Fruit fly (Drosophila melanogaster) whole organism, prepupa: Measurements from ENCODE around the gene CG13376.

Source experiments
- CG10631 ChIP-seq: fragments of 200-800 bp; sonication (Bioruptor generic); optimal IDR thresholded peaks from 2 replicates; lab custom pipeline; 2016; ENCODE audit warnings: missing biosample characterization, missing genetic modification characterization
- CG10669 ChIP-seq: fragments of 200-800 bp; sonication (Bioruptor generic); optimal IDR thresholded peaks from 3 replicates; lab custom pipeline; 2018; ENCODE audit warnings: missing biosample characterization, mild to moderate bottlenecking, missing genetic modification characterization, moderate library complexity
- CG11294 ChIP-seq: fragments of 200-800 bp; sonication (Bioruptor generic); IDR thresholded peaks from 2 replicates; pipeline ENCODE4 v1.3.6; 2022; ENCODE audit warnings: missing biosample characterization, missing genetic modification characterization
- CG11762 ChIP-seq: fragments of 200-800 bp; sonication (Bioruptor generic); optimal IDR thresholded peaks from 3 replicates; lab custom pipeline; 2016; ENCODE audit warnings: missing biosample characterization, missing genetic modification characterization; ENCODE audit not compliant: insufficient read depth
- CG11902 ChIP-seq: fragments of 200-800 bp; sonication (Bioruptor generic); optimal IDR thresholded peaks from 3 replicates; lab custom pipeline; 2016; ENCODE audit warnings: missing biosample characterization, missing genetic modification characterization
- CG15336 ChIP-seq: fragments of 200-800 bp; sonication (Bioruptor generic); IDR thresholded peaks from 2 replicates; pipeline ENCODE4 v1.3.6; 2022; ENCODE audit warnings: missing biosample characterization, missing genetic modification characterization
- CG1621 ChIP-seq: fragments of 200-800 bp; sonication (Bioruptor generic); optimal IDR thresholded peaks from 3 replicates; lab custom pipeline; 2018; ENCODE audit warnings: missing biosample characterization, mild to moderate bottlenecking, missing genetic modification characterization
- CG16779 ChIP-seq: fragments of 200-800 bp; sonication (Bioruptor generic); optimal IDR thresholded peaks from 3 replicates; lab custom pipeline; 2017; ENCODE audit warnings: missing biosample characterization, mild to moderate bottlenecking, missing genetic modification characterization
- CG3032 ChIP-seq: fragments of 200-800 bp; optimal IDR thresholded peaks from 2 replicates; lab custom pipeline; 2019; ENCODE audit warnings: missing biosample characterization, mild to moderate bottlenecking, missing genetic modification characterization, moderate library complexity
- CG31627 ChIP-seq: fragments of 200-800 bp; sonication (Bioruptor generic); optimal IDR thresholded peaks from 3 replicates; lab custom pipeline; 2016; ENCODE audit warnings: missing biosample characterization, missing genetic modification characterization
- CG32006 ChIP-seq: fragments of 200-800 bp; sonication (Bioruptor generic); optimal IDR thresholded peaks from 3 replicates; lab custom pipeline; 2017; ENCODE audit warnings: missing biosample characterization, mild to moderate bottlenecking, missing genetic modification characterization
- CG6276 ChIP-seq: fragments of 200-800 bp; sonication (Bioruptor generic); optimal IDR thresholded peaks from 2 replicates; lab custom pipeline; 2017; ENCODE audit warnings: missing biosample characterization, mild to moderate bottlenecking, missing genetic modification characterization
- CG6792 ChIP-seq: fragments of 200-800 bp; sonication (Bioruptor generic); optimal IDR thresholded peaks from 3 replicates; lab custom pipeline; 2016; ENCODE audit warnings: missing biosample characterization, missing genetic modification characterization
- CG6808 ChIP-seq: fragments of 200-800 bp; sonication (Bioruptor generic); optimal IDR thresholded peaks from 3 replicates; lab custom pipeline; 2017; ENCODE audit warnings: missing biosample characterization, missing genetic modification characterization, mild to moderate bottlenecking, moderate library complexity, missing genetic modification reagents
- CG6854 ChIP-seq: fragments of 200-800 bp; sonication (Bioruptor generic); optimal IDR thresholded peaks from 2 replicates; lab custom pipeline; 2017; ENCODE audit warnings: missing biosample characterization, mild to moderate bottlenecking, missing genetic modification characterization
- CG7368 ChIP-seq: fragments of 200-800 bp; sonication (Bioruptor generic); optimal IDR thresholded peaks from 3 replicates; lab custom pipeline; 2016; ENCODE audit warnings: missing biosample characterization, missing genetic modification characterization
- CG8319 ChIP-seq: fragments of 200-800 bp; sonication (Bioruptor generic); optimal IDR thresholded peaks from 3 replicates; lab custom pipeline; 2016; ENCODE audit warnings: missing biosample characterization, missing genetic modification characterization
- CG8632 ChIP-seq: fragments of 200-800 bp; sonication (Bioruptor generic); optimal IDR thresholded peaks from 3 replicates; lab custom pipeline; 2016; ENCODE audit warnings: missing biosample characterization, missing genetic modification characterization
- CG9139 ChIP-seq: fragments of 200-800 bp; sonication (Bioruptor generic); optimal IDR thresholded peaks from 3 replicates; lab custom pipeline; 2017; ENCODE audit warnings: missing biosample characterization, mild to moderate bottlenecking, missing genetic modification characterization
- Eip75B ChIP-seq: fragments of 200-800 bp; sonication (Bioruptor generic); optimal IDR thresholded peaks from 3 replicates; lab custom pipeline; 2016; ENCODE audit warnings: missing biosample characterization, missing genetic modification characterization
- Eip78C ChIP-seq: fragments of 200-800 bp; sonication (Bioruptor generic); peaks from one replicate; lab custom pipeline; 2016; ENCODE audit warnings: missing biosample characterization, missing genetic modification characterization
- Eip93F ChIP-seq: fragments of 200-800 bp; sonication (Bioruptor generic); optimal IDR thresholded peaks from 2 replicates; lab custom pipeline; 2016; ENCODE audit warnings: missing biosample characterization, mild to moderate bottlenecking, missing genetic modification characterization
- Ets21C ChIP-seq: fragments of 200-800 bp; sonication (Bioruptor generic); optimal IDR thresholded peaks from 3 replicates; lab custom pipeline; 2016; ENCODE audit warnings: missing biosample characterization, missing genetic modification characterization
- Hr38 ChIP-seq: sonication (Bioruptor generic); optimal IDR thresholded peaks from 2 replicates; lab custom pipeline; 2016; ENCODE audit warnings: missing biosample characterization, missing genetic modification characterization
- Hr39 ChIP-seq: fragments of 200-800 bp; sonication (Bioruptor generic); optimal IDR thresholded peaks from 2 replicates; lab custom pipeline; 2016; ENCODE audit warnings: missing biosample characterization, missing genetic modification characterization
- Lpt ChIP-seq: fragments of 200-800 bp; sonication (Bioruptor generic); optimal IDR thresholded peaks from 3 replicates; lab custom pipeline; 2016; ENCODE audit warnings: missing biosample characterization, missing genetic modification characterization
- Met ChIP-seq: fragments of 200-800 bp; sonication (Bioruptor generic); optimal IDR thresholded peaks from 3 replicates; lab custom pipeline; 2016; ENCODE audit warnings: missing biosample characterization, missing genetic modification characterization
- Smox ChIP-seq: fragments of 200-800 bp; sonication (Bioruptor generic); optimal IDR thresholded peaks from 3 replicates; lab custom pipeline; 2016; ENCODE audit warnings: missing biosample characterization, missing genetic modification characterization
- Sox102F ChIP-seq: fragments of 200-800 bp; sonication (Bioruptor generic); optimal IDR thresholded peaks from 2 replicates; lab custom pipeline; 2016; ENCODE audit warnings: missing biosample characterization, mild to moderate bottlenecking, missing genetic modification characterization
- Sox14 ChIP-seq: fragments of 200-800 bp; sonication (Bioruptor generic); optimal IDR thresholded peaks from 3 replicates; lab custom pipeline; 2016; ENCODE audit warnings: missing biosample characterization, missing genetic modification characterization
- achi ChIP-seq: fragments of 200-800 bp; sonication (Bioruptor generic); optimal IDR thresholded peaks from 3 replicates; lab custom pipeline; 2016; ENCODE audit warnings: missing biosample characterization, missing genetic modification characterization
- acj6 ChIP-seq: fragments of 200-800 bp; sonication (Bioruptor generic); optimal IDR thresholded peaks from 3 replicates; lab custom pipeline; 2016; ENCODE audit warnings: missing biosample characterization, missing genetic modification characterization
- dsx ChIP-seq: fragments of 200-800 bp; optimal IDR thresholded peaks from 3 replicates; lab custom pipeline; 2019; ENCODE audit warnings: missing biosample characterization, mild to moderate bottlenecking, missing genetic modification characterization, moderate library complexity; ENCODE audit not compliant: poor library complexity, severe bottlenecking
- eg ChIP-seq: fragments of 200-800 bp; sonication (Bioruptor generic); IDR thresholded peaks from 3 replicates; pipeline ENCODE4 v1.3.6; 2022; ENCODE audit warnings: missing biosample characterization, missing genetic modification characterization
- esn ChIP-seq: fragments of 200-800 bp; sonication (Bioruptor generic); optimal IDR thresholded peaks from 2 replicates; lab custom pipeline; 2016; ENCODE audit warnings: missing biosample characterization, mild to moderate bottlenecking, missing genetic modification characterization, moderate library complexity
- fd59A ChIP-seq: fragments of 200-800 bp; sonication (Bioruptor generic); optimal IDR thresholded peaks from 2 replicates; lab custom pipeline; 2017; ENCODE audit warnings: missing biosample characterization, mild to moderate bottlenecking, missing genetic modification characterization, missing genetic modification reagents
- fd85E ChIP-seq: fragments of 200-800 bp; sonication (Bioruptor generic); optimal IDR thresholded peaks from 3 replicates; lab custom pipeline; 2016; ENCODE audit warnings: missing biosample characterization, missing genetic modification characterization
- fkh ChIP-seq: fragments of 200-800 bp; sonication (Bioruptor generic); optimal IDR thresholded peaks from 3 replicates; lab custom pipeline; 2017; ENCODE audit warnings: missing biosample characterization, mild to moderate bottlenecking, missing genetic modification characterization, moderate library complexity
- lz ChIP-seq: fragments of 200-800 bp; sonication (Bioruptor generic); optimal IDR thresholded peaks from 3 replicates; lab custom pipeline; 2016; ENCODE audit warnings: missing biosample characterization, missing genetic modification characterization
- net ChIP-seq: fragments of 200-800 bp; sonication (Bioruptor generic); optimal IDR thresholded peaks from 3 replicates; lab custom pipeline; 2016; ENCODE audit warnings: missing biosample characterization, missing genetic modification characterization
- pdm3 ChIP-seq: fragments of 200-800 bp; sonication (Bioruptor generic); optimal IDR thresholded peaks from 3 replicates; lab custom pipeline; 2016; ENCODE audit warnings: missing biosample characterization, missing genetic modification characterization
- salr ChIP-seq, 2 experiments: fragments of 200-800 bp; sonication (Bioruptor generic); optimal IDR thresholded peaks; 3 replicates each; lab custom pipeline; 2016 to 2018; ENCODE audit warnings: missing biosample characterization in 2 of 2, missing genetic modification characterization in 2 of 2, mild to moderate bottlenecking in 1 of 2
- spab ChIP-seq: fragments of 200-800 bp; sonication (Bioruptor generic); optimal IDR thresholded peaks from 2 replicates; lab custom pipeline; 2017; ENCODE audit warnings: missing biosample characterization, mild to moderate bottlenecking, missing genetic modification characterization, missing genetic modification reagents
- ss ChIP-seq, 2 experiments: fragments of 200-800 bp; sonication (Bioruptor generic); optimal IDR thresholded peaks; 2 replicates in 1 of 2; 3 replicates in 1 of 2; lab custom pipeline; 2017 to 2018; ENCODE audit warnings: mild to moderate bottlenecking in 2 of 2, missing biosample characterization in 2 of 2, missing genetic modification characterization in 2 of 2, moderate library complexity in 1 of 2
- svp ChIP-seq: fragments of 200-800 bp; sonication (Bioruptor generic); peaks from one replicate; lab custom pipeline; 2016; ENCODE audit warnings: missing biosample characterization, missing genetic modification characterization
- topi ChIP-seq: fragments of 200-800 bp; sonication (Bioruptor generic); optimal IDR thresholded peaks from 3 replicates; lab custom pipeline; 2016; ENCODE audit warnings: missing biosample characterization, missing genetic modification characterization
- vri ChIP-seq: fragments of 200-800 bp; sonication (Bioruptor generic); optimal IDR thresholded peaks from 3 replicates; lab custom pipeline; 2016; ENCODE audit warnings: missing biosample characterization, mild to moderate bottlenecking, missing genetic modification characterization

CG13376 gene

dm6 chrX:263728-264344, 3.0 kb downstream of the CG13376 start, which contains the start of gene CG13377 (continued):
- TF ChIP-seq vri (GFP tag; lab: Kevin White, UChicago) (peak; percentile 47), pdm3 (peak; percentile 33), Hr38 (GFP tag; lab: Kevin White, UChicago) (no peak), CG31627 (peak; percentile 23), Ets21C (GFP tag; lab: Kevin White, UChicago) (no peak), topi (GFP tag; lab: Kevin White, UChicago) (peak; percentile 52), Met (peak; percentile 58), CG10631 (GFP tag; lab: Kevin White, UChicago) (peak; percentile 21), CG6854 (no peak), Eip93F (GFP tag; lab: Kevin White, UChicago) (no peak), CG15336 (peak; percentile 37), CG16779 (tag; lab: Kevin White, UChicago) (no peak)

- TF ChIP-seq fd59A (GFP tag; lab: Kevin White, UChicago) (no peak), Smox (GFP tag; lab: Kevin White, UChicago) (peak; percentile 21), CG11902 (no peak), Met (peak; percentile 34), CG10631 (GFP tag; lab: Kevin White, UChicago) (no peak), achi (no peak), Eip78C (GFP tag; lab: Kevin White, UChicago) (peak; percentile 79), fkh (GFP tag; lab: Kevin White, UChicago) (no peak), esn (GFP tag; lab: Kevin White, UChicago) (peak; percentile 25), net (GFP tag; lab: Kevin White, UChicago) (no peak), CG32006 (GFP tag; lab: Kevin White, UChicago) (peak; percentile 34), CG11762 (GFP tag; lab: Kevin White, UChicago) (no peak), CG3032 (no peak), topi (GFP tag; lab: Kevin White, UChicago) (peak; percentile 31), Eip75B (GFP tag; lab: Kevin White, UChicago) (no peak), ss (GFP tag; optimal IDR thresholded peaks at IDR 0.05; lab: Kevin White, UChicago) (no peak), CG6276 (GFP tag; lab: Kevin White, UChicago) (no peak), vri (GFP tag; lab: Kevin White, UChicago) (no peak), Sox102F (GFP tag; lab: Kevin White, UChicago) (peak; percentile 32), salr (GFP tag; optimal IDR thresholded peaks at IDR 0.05; lab: Kevin White, UChicago) (no peak), CG10669 (GFP tag; lab: Kevin White, UChicago) (no peak), Ets21C (GFP tag; lab: Kevin White, UChicago) (no peak), pdm3 (peak; percentile 22), CG1621 (tag; lab: Kevin White, UChicago) (no peak), Sox14 (no peak), fd85E (GFP tag; lab: Kevin White, UChicago) (no peak), CG6808 (GFP tag; lab: Kevin White, UChicago) (no peak), acj6 (GFP tag; lab: Kevin White, UChicago) (peak; percentile 25), Hr39 (peak; percentile 8), CG9139 (GFP tag; lab: Kevin White, UChicago) (no peak), lz (no peak), CG15336 (0 out of 2 replicates have a peak, but pooled peaks have one; percentile 19), svp (GFP tag; lab: Kevin White, UChicago) (peak; percentile 74)
Measured at dm6 chrX:262836-263235, 4.0 kb downstream of the CG13376 start.

- TF ChIP-seq CG10669 (GFP tag; lab: Kevin White, UChicago) (peak; percentile 63), eg (GFP tag; lab: Robert Waterston, UW) (no peak; the same call in 2 of the 3 replicates), Lpt (GFP tag; lab: Kevin White, UChicago) (peak; percentile 44), CG8319 (GFP tag; lab: Kevin White, UChicago) (peak; percentile 42), CG6792 (GFP tag; lab: Kevin White, UChicago) (peak; percentile 50), CG7368 (peak; percentile 7), CG32006 (GFP tag; lab: Kevin White, UChicago) (peak; percentile 62), fd85E (GFP tag; lab: Kevin White, UChicago) (peak; percentile 10), CG8632 (GFP tag; lab: Kevin White, UChicago) (peak; percentile 59), dsx (GFP tag; lab: Kevin White, UChicago) (peak; percentile 67), CG6276 (GFP tag; lab: Kevin White, UChicago) (no peak), CG15336 (peak; percentile 73), salr (GFP tag; optimal IDR thresholded peaks at IDR 0.05; lab: Kevin White, UChicago) (peak in 1 of 2 experiments; percentile 10), CG11762 (GFP tag; lab: Kevin White, UChicago) (peak; percentile 12), Hr38 (GFP tag; lab: Kevin White, UChicago) (no peak), spab (GFP tag; lab: Kevin White, UChicago) (no peak), CG11294 (GFP tag; lab: Robert Waterston, UW) (no peak), lz (peak; percentile 65), acj6 (GFP tag; lab: Kevin White, UChicago) (peak; percentile 68)
Measured at dm6 chrX:255369-255768, 11.5 kb downstream of the CG13376 start, which contains the start of gene cin. cin (plus strand) TSS chrX:255674.
